Worm (Caenorhabditis elegans) whole organism, L4 larva: Measurements from ENCODE around the gene C18D11.3.

ENCODE experiments used
- D1046.2 ChIP-seq: fragments of 200-800 bp; sonication (Bioruptor generic); IDR thresholded peaks from 2 replicates; pipeline ENCODE4 v1.3.6; 2022; ENCODE audit warnings: missing genetic modification characterization, missing compliant biosample characterization
- F10B5.3 ChIP-seq: sonication (generic microtip); optimal IDR thresholded peaks from 2 replicates; lab custom pipeline; 2016; ENCODE audit warnings: mild to moderate bottlenecking, missing genetic modification characterization, missing compliant biosample characterization
- F37D6.2 ChIP-seq: sonication (generic microtip); optimal IDR thresholded peaks from 2 replicates; lab custom pipeline; 2016; ENCODE audit warnings: mild to moderate bottlenecking, missing genetic modification characterization, missing compliant biosample characterization
- F49E8.2 ChIP-seq: sonication (generic microtip); optimal IDR thresholded peaks from 2 replicates; lab custom pipeline; 2016; ENCODE audit warnings: missing compliant biosample characterization, mild to moderate bottlenecking, missing genetic modification characterization, borderline replicate concordance
- T26A8.4 ChIP-seq: fragments of 200-800 bp; sonication (Bioruptor generic); IDR thresholded peaks from 2 replicates; pipeline ENCODE4 v1.3.6; 2022; ENCODE audit warnings: missing genetic modification characterization, missing compliant biosample characterization
- Y105C5A.15 ChIP-seq: fragments of 200-800 bp; sonication (Bioruptor generic); IDR thresholded peaks from 2 replicates; pipeline ENCODE4 v1.3.6; 2022; ENCODE audit warnings: missing genetic modification characterization, missing compliant biosample characterization
- Y48G9A.11 ChIP-seq: fragments of 200-800 bp; sonication (Bioruptor generic); IDR thresholded peaks from 2 replicates; pipeline ENCODE4 v1.3.6; 2022; ENCODE audit warnings: missing genetic modification reagents, missing genetic modification characterization, missing compliant biosample characterization
- Y5F2A.4 ChIP-seq: fragments of 200-800 bp; sonication (Bioruptor generic); optimal IDR thresholded peaks from 2 replicates; lab custom pipeline; 2018; ENCODE audit warnings: mild to moderate bottlenecking, missing genetic modification characterization, missing compliant biosample characterization
- ZK337.2 ChIP-seq: fragments of 200-800 bp; sonication (Bioruptor generic); IDR thresholded peaks from 2 replicates; pipeline ENCODE4 v1.3.6; 2022; ENCODE audit warnings: missing genetic modification reagents, missing genetic modification characterization, missing compliant biosample characterization
- aha-1 ChIP-seq: fragments of 150-350 bp; peaks from one replicate; lab custom pipeline; 2014; ENCODE audit warnings: missing biosample characterization, missing genetic modification characterization
- aly-2 ChIP-seq: sonication (generic microtip); optimal IDR thresholded peaks from 2 replicates; lab custom pipeline; 2018; ENCODE audit warnings: missing biosample characterization, missing genetic modification characterization
- ceh-32 ChIP-seq: sonication (generic microtip); optimal IDR thresholded peaks from 2 replicates; lab custom pipeline; 2016; ENCODE audit warnings: mild to moderate bottlenecking, missing genetic modification characterization, missing compliant biosample characterization; ENCODE audit not compliant: poor library complexity
- ceh-62 ChIP-seq: sonication (generic microtip); optimal IDR thresholded peaks from 2 replicates; lab custom pipeline; 2017; ENCODE audit warnings: missing biosample characterization, missing genetic modification characterization
- ceh-82 ChIP-seq: sonication (generic microtip); optimal IDR thresholded peaks from 2 replicates; lab custom pipeline; 2017; ENCODE audit warnings: missing biosample characterization, missing genetic modification characterization
- cey-2 ChIP-seq: sonication (generic microtip); optimal IDR thresholded peaks from 3 replicates; lab custom pipeline; 2017; ENCODE audit warnings: missing genetic modification characterization, mild to moderate bottlenecking, missing compliant biosample characterization, antibody characterized with exemption, borderline replicate concordance; ENCODE audit not compliant: insufficient read depth
- daf-16 ChIP-seq, 3 experiments: sonication (generic microtip); optimal IDR thresholded peaks; 2 replicates each; lab custom pipeline; 2016 to 2017; ENCODE audit warnings: missing genetic modification characterization in 3 of 3, missing genetic modification reagents in 3 of 3, mild to moderate bottlenecking in 2 of 3, missing compliant biosample characterization in 2 of 3, missing biosample characterization in 1 of 3, moderate library complexity in 1 of 3
- dmd-6 ChIP-seq: fragments of 200-800 bp; sonication (Bioruptor generic); IDR thresholded peaks from 2 replicates; pipeline ENCODE4 v1.3.6; 2022; ENCODE audit warnings: missing genetic modification reagents, missing genetic modification characterization, missing compliant biosample characterization
- dmd-9 ChIP-seq: fragments of 200-800 bp; sonication (Bioruptor generic); IDR thresholded peaks from 2 replicates; pipeline ENCODE4 v1.3.6; 2022; ENCODE audit warnings: missing genetic modification reagents, missing genetic modification characterization, missing compliant biosample characterization
- dpl-1 ChIP-seq: fragments of 150-350 bp; optimal IDR thresholded peaks from 2 replicates; lab custom pipeline; 2014; ENCODE audit warnings: missing biosample characterization, missing genetic modification reagents, missing genetic modification characterization
- dve-1 ChIP-seq: sonication (generic microtip); optimal IDR thresholded peaks from 2 replicates; lab custom pipeline; 2017; ENCODE audit warnings: antibody characterized with exemption, mild to moderate bottlenecking, missing genetic modification characterization, missing compliant biosample characterization; ENCODE audit not compliant: insufficient read depth
- egl-27 ChIP-seq: sonication (generic microtip); optimal IDR thresholded peaks from 3 replicates; lab custom pipeline; 2017; ENCODE audit warnings: missing biosample characterization, missing genetic modification reagents, missing genetic modification characterization
- fkh-10 ChIP-seq: fragments of 150-350 bp; optimal IDR thresholded peaks from 2 replicates; lab custom pipeline; 2014; ENCODE audit warnings: missing biosample characterization, missing genetic modification reagents, missing genetic modification characterization
- fos-1 ChIP-seq: fragments of 150-350 bp; optimal IDR thresholded peaks from 2 replicates; lab custom pipeline; 2014; ENCODE audit warnings: missing biosample characterization, missing genetic modification characterization
- hlh-11 ChIP-seq: fragments of 200-800 bp; sonication (Bioruptor generic); optimal IDR thresholded peaks from 2 replicates; lab custom pipeline; 2018; ENCODE audit warnings: mild to moderate bottlenecking, missing genetic modification characterization, missing compliant biosample characterization
- hlh-30 ChIP-seq: sonication (generic microtip); optimal IDR thresholded peaks from 2 replicates; lab custom pipeline; 2017; ENCODE audit warnings: antibody characterized with exemption, mild to moderate bottlenecking, missing genetic modification characterization, missing compliant biosample characterization; ENCODE audit not compliant: insufficient read depth
- jun-1 ChIP-seq: fragments of 150-350 bp; optimal IDR thresholded peaks from 2 replicates; lab custom pipeline; 2014; ENCODE audit warnings: missing biosample characterization, missing genetic modification reagents, missing genetic modification characterization
- lsy-2 ChIP-seq, 2 experiments: fragments of 150-350 bp in 1 of 2; sonication (generic microtip) in 1 of 2; optimal IDR thresholded peaks; 2 replicates each; lab custom pipeline; 2014 to 2017; ENCODE audit warnings: missing biosample characterization in 2 of 2, missing genetic modification characterization in 2 of 2
- mdl-1 ChIP-seq, 2 experiments: fragments of 150-350 bp in 1 of 2; sonication (generic microtip) in 1 of 2; optimal IDR thresholded peaks; 2 replicates each; lab custom pipeline; 2014 to 2017; ENCODE audit warnings: missing biosample characterization in 2 of 2, missing genetic modification characterization in 2 of 2
- mep-1 ChIP-seq: fragments of 150-350 bp; sonication (generic microtip); optimal IDR thresholded peaks from 3 replicates; lab custom pipeline; 2014; ENCODE audit warnings: missing biosample characterization, missing genetic modification characterization
- nhr-102 ChIP-seq: sonication (generic microtip); optimal IDR thresholded peaks from 2 replicates; lab custom pipeline; 2016; ENCODE audit warnings: mild to moderate bottlenecking, missing genetic modification characterization, moderate library complexity, missing compliant biosample characterization
- nhr-111 ChIP-seq: fragments of 200-800 bp; sonication (Bioruptor generic); optimal IDR thresholded peaks from 2 replicates; lab custom pipeline; 2018; ENCODE audit warnings: mild to moderate bottlenecking, missing genetic modification characterization, missing compliant biosample characterization
- nhr-237 ChIP-seq: sonication (generic microtip); optimal IDR thresholded peaks from 2 replicates; lab custom pipeline; 2017; ENCODE audit warnings: missing biosample characterization, missing genetic modification characterization
- nhr-25 ChIP-seq: sonication (generic microtip); optimal IDR thresholded peaks from 2 replicates; lab custom pipeline; 2017; ENCODE audit warnings: missing genetic modification characterization, mild to moderate bottlenecking, missing compliant biosample characterization, antibody characterized with exemption, moderate library complexity, borderline replicate concordance; ENCODE audit not compliant: insufficient read depth
- nhr-48 ChIP-seq: sonication (generic microtip); optimal IDR thresholded peaks from 2 replicates; lab custom pipeline; 2016; ENCODE audit warnings: mild to moderate bottlenecking, missing genetic modification characterization, missing compliant biosample characterization
- nhr-76 ChIP-seq: fragments of 150-350 bp; optimal IDR thresholded peaks from 2 replicates; lab custom pipeline; 2014; ENCODE audit warnings: missing biosample characterization, missing genetic modification characterization
- nhr-77 ChIP-seq: fragments of 150-350 bp; optimal IDR thresholded peaks from 2 replicates; lab custom pipeline; 2014; ENCODE audit warnings: missing biosample characterization, missing genetic modification characterization
- pha-4 ChIP-seq, 2 experiments: fragments of 150-350 bp in 1 of 2; fragments of 200-800 bp in 1 of 2; sonication (Bioruptor generic) in 1 of 2; IDR thresholded peaks in 1 of 2; optimal IDR thresholded peaks in 1 of 2; 2 replicates each; pipeline versions ENCODE4 v1.3.6 to Lab custom; 2014 to 2022; ENCODE audit warnings: missing genetic modification characterization in 2 of 2, missing genetic modification reagents in 2 of 2, missing biosample characterization in 1 of 2, missing compliant biosample characterization in 1 of 2
- saeg-2 ChIP-seq: fragments of 200-800 bp; sonication (Bioruptor generic); IDR thresholded peaks from 2 replicates; pipeline ENCODE4 v1.3.6; 2022; ENCODE audit warnings: missing genetic modification reagents, missing genetic modification characterization, missing compliant biosample characterization
- sdz-12 ChIP-seq: fragments of 200-800 bp; sonication (Bioruptor generic); optimal IDR thresholded peaks from 2 replicates; lab custom pipeline; 2018; ENCODE audit warnings: mild to moderate bottlenecking, missing genetic modification characterization, missing compliant biosample characterization
- snpc-1.2 ChIP-seq: fragments of 200-800 bp; sonication (Bioruptor generic); IDR thresholded peaks from 2 replicates; pipeline ENCODE4 v1.3.6; 2022; ENCODE audit warnings: missing genetic modification reagents, missing genetic modification characterization, missing compliant biosample characterization
- snpc-4 ChIP-seq: fragments of 150-350 bp; optimal IDR thresholded peaks from 2 replicates; lab custom pipeline; 2014; ENCODE audit warnings: missing biosample characterization, missing genetic modification characterization
- spr-1 ChIP-seq: sonication (generic microtip); optimal IDR thresholded peaks from 2 replicates; lab custom pipeline; 2016; ENCODE audit warnings: mild to moderate bottlenecking, missing genetic modification characterization, missing compliant biosample characterization
- tag-97 ChIP-seq: fragments of 200-800 bp; sonication (Bioruptor generic); IDR thresholded peaks from 2 replicates; pipeline ENCODE4 v1.3.6; 2022; ENCODE audit warnings: missing genetic modification characterization, missing compliant biosample characterization
- unc-130 ChIP-seq: sonication (generic microtip); optimal IDR thresholded peaks from 2 replicates; lab custom pipeline; 2016; ENCODE audit warnings: missing genetic modification reagents, missing genetic modification characterization, missing compliant biosample characterization
- unc-39 ChIP-seq: sonication (generic microtip); optimal IDR thresholded peaks from 2 replicates; lab custom pipeline; 2017; ENCODE audit warnings: missing biosample characterization, missing genetic modification characterization
- vab-7 ChIP-seq: fragments of 200-800 bp; sonication (Bioruptor generic); IDR thresholded peaks from 2 replicates; pipeline ENCODE4 v1.3.6; 2022; ENCODE audit warnings: missing genetic modification reagents, missing genetic modification characterization, missing compliant biosample characterization
- zag-1 ChIP-seq: fragments of 150-350 bp; optimal IDR thresholded peaks from 2 replicates; lab custom pipeline; 2014; ENCODE audit warnings: missing biosample characterization, missing genetic modification characterization
- zfp-3 ChIP-seq: fragments of 200-800 bp; sonication (Bioruptor generic); conservative IDR thresholded peaks from 2 replicates; pipeline ENCODE4 v1.3.6; 2022; ENCODE audit warnings: missing genetic modification reagents, missing genetic modification characterization, missing compliant biosample characterization
- zip-11 ChIP-seq: fragments of 200-800 bp; sonication (Bioruptor generic); IDR thresholded peaks from 2 replicates; pipeline ENCODE4 v1.3.6; 2022; ENCODE audit warnings: missing genetic modification characterization, missing compliant biosample characterization
- zip-2 ChIP-seq: fragments of 150-350 bp; optimal IDR thresholded peaks from 2 replicates; lab custom pipeline; 2014; ENCODE audit warnings: missing biosample characterization, missing genetic modification characterization
- ztf-7 ChIP-seq: fragments of 150-350 bp; optimal IDR thresholded peaks from 2 replicates; lab custom pipeline; 2014; ENCODE audit warnings: missing biosample characterization, missing genetic modification characterization

The C18D11.3 gene

DNA sequence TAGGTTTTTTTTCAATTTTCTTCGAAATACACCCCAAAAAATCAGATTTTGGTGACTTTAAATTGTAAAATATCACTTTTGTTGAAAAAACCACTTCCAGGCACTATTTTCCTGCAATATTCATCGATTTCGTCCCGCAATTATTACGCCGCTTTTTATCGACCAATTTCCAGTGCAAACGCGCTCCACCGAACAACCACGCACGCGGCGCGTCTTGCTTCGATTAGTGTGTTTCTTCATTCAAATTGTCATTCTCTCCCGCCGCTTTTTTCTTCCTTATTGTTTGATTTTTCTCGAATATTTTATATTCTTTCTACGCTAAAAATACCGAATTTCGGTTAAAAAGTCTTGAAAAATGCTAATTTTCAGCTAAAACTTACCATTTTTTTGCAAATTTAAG, 2.4 kb downstream of the C18D11.3 start (continued):
- TF ChIP-seq ZK337.2 (no peak), dve-1 (tag; lab: Kevin White, UChicago) (peak; percentile 20), aha-1 (tag; lab: Kevin White, UChicago) (peak; percentile 93), aly-2 (tag; lab: Kevin White, UChicago) (no peak), snpc-1.2 (GFP tag; lab: Robert Waterston, UW) (no peak), lsy-2 (tag; optimal IDR thresholded peaks at IDR 0.05; lab: Kevin White, UChicago) (peak in 1 of 2 experiments; percentile 87), ceh-82 (no peak), cey-2 (no peak), nhr-102 (no peak), nhr-77 (tag; lab: Kevin White, UChicago) (peak; percentile 36), snpc-4 (no peak), nhr-237 (tag; lab: Kevin White, UChicago) (no peak), ztf-7 (tag; lab: Kevin White, UChicago) (no peak), ceh-32 (tag; lab: Kevin White, UChicago) (no peak), zfp-3 (no peak), egl-27 (tag; lab: Kevin White, UChicago) (no peak), vab-7 (peak; percentile 31; the same call in 1 of the 2 replicates), hlh-30 (tag; lab: Kevin White, UChicago) (peak; percentile 94), pha-4 (GFP tag; IDR thresholded peaks at IDR 0.05; lab: Robert Waterston, UW) (no peak), pha-4 (tag; optimal IDR thresholded peaks at IDR 0.05; lab: Kevin White, UChicago) (no peak), Y48G9A.11 (GFP tag; lab: Robert Waterston, UW) (no peak), saeg-2 (GFP tag; lab: Robert Waterston, UW) (no peak), spr-1 (tag; lab: Kevin White, UChicago) (no peak), zip-11 (GFP tag; lab: Robert Waterston, UW) (no peak), sdz-12 (GFP tag; lab: Kevin White, UChicago) (no peak), nhr-111 (no peak), zip-2 (tag; lab: Kevin White, UChicago) (no peak), D1046.2 (GFP tag; lab: Robert Waterston, UW) (no peak), unc-130 (no peak), Y105C5A.15 (GFP tag; lab: Robert Waterston, UW) (no peak), dmd-9 (no peak), unc-39 (tag; lab: Kevin White, UChicago) (no peak), dmd-6 (peak; percentile 21; the same call in 1 of the 2 replicates), hlh-11 (tag; lab: Kevin White, UChicago) (peak; percentile 67), tag-97 (GFP tag; lab: Robert Waterston, UW) (no peak), T26A8.4 (no peak), mep-1 (tag; lab: Kevin White, UChicago) (peak; percentile 64), fos-1 (tag; lab: Kevin White, UChicago) (no peak), fkh-10 (GFP tag; lab: Kevin White, UChicago) (no peak), F49E8.2 (tag; lab: Kevin White, UChicago) (no peak), F37D6.2 (tag; lab: Kevin White, UChicago) (no peak), nhr-48 (tag; lab: Kevin White, UChicago) (no peak), mdl-1 (tag; optimal IDR thresholded peaks at IDR 0.05; lab: Kevin White, UChicago) (peak; percentile 52 to 93), Y5F2A.4 (GFP tag; lab: Kevin White, UChicago) (no peak), nhr-76 (tag; lab: Kevin White, UChicago) (no peak), jun-1 (tag; lab: Kevin White, UChicago) (no peak), F10B5.3 (tag; lab: Kevin White, UChicago) (no peak), ceh-62 (tag; lab: Kevin White, UChicago) (no peak), nhr-25 (no peak), dpl-1 (GFP tag; lab: Kevin White, UChicago) (peak; percentile 64), daf-16 (GFP tag; optimal IDR thresholded peaks at IDR 0.05; lab: Kevin White, UChicago) (no peak), daf-16 (tag; optimal IDR thresholded peaks at IDR 0.05; lab: Kevin White, UChicago) (peak; percentile 17), zag-1 (tag; lab: Kevin White, UChicago) (no peak)
